Worm (Caenorhabditis elegans) whole organism, late embryonic: ENCODE results near the gene F49C5.5.

Experiments used
- C08G9.2 ChIP-seq: sonication (generic microtip); optimal IDR thresholded peaks from 2 replicates; lab custom pipeline; 2016; ENCODE audit warnings: mild to moderate bottlenecking, missing genetic modification characterization, moderate library complexity, missing compliant biosample characterization
- K02D7.2 ChIP-seq: sonication (generic microtip); optimal IDR thresholded peaks from 2 replicates; lab custom pipeline; 2017; ENCODE audit warnings: mild to moderate bottlenecking, missing genetic modification characterization, missing compliant biosample characterization
- ahr-1 ChIP-seq: sonication (generic microtip); optimal IDR thresholded peaks from 2 replicates; lab custom pipeline; 2016; ENCODE audit warnings: missing genetic modification characterization, missing compliant biosample characterization
- ama-1 ChIP-seq: fragments of 150-350 bp; optimal IDR thresholded peaks from 2 replicates; lab custom pipeline; 2014
- ceh-18 ChIP-seq: sonication (generic microtip); optimal IDR thresholded peaks from 2 replicates; lab custom pipeline; 2016; ENCODE audit warnings: missing genetic modification characterization, missing compliant biosample characterization
- ceh-19 ChIP-seq: fragments of 200-800 bp; sonication (Bioruptor generic); optimal IDR thresholded peaks from 2 replicates; lab custom pipeline; 2018; ENCODE audit warnings: mild to moderate bottlenecking, missing genetic modification characterization, missing compliant biosample characterization
- ceh-2 ChIP-seq: sonication (generic microtip); optimal IDR thresholded peaks from 2 replicates; lab custom pipeline; 2016; ENCODE audit warnings: missing genotype, missing genetic modification characterization, missing compliant biosample characterization
- ceh-22 ChIP-seq: sonication (generic microtip); optimal IDR thresholded peaks from 2 replicates; lab custom pipeline; 2017; ENCODE audit warnings: missing biosample characterization, missing genetic modification characterization
- ceh-24 ChIP-seq: sonication (generic microtip); optimal IDR thresholded peaks from 2 replicates; lab custom pipeline; 2016; ENCODE audit warnings: mild to moderate bottlenecking, missing genetic modification characterization, missing compliant biosample characterization
- ceh-31 ChIP-seq: sonication (generic microtip); optimal IDR thresholded peaks from 2 replicates; lab custom pipeline; 2016; ENCODE audit warnings: missing genetic modification characterization, missing compliant biosample characterization
- ceh-34 ChIP-seq: sonication (generic microtip); optimal IDR thresholded peaks from 2 replicates; lab custom pipeline; 2016; ENCODE audit warnings: mild to moderate bottlenecking, missing genetic modification characterization, missing compliant biosample characterization
- ceh-48 ChIP-seq: sonication (generic microtip); optimal IDR thresholded peaks from 2 replicates; lab custom pipeline; 2016; ENCODE audit warnings: missing genetic modification characterization, inconsistent platforms, missing compliant biosample characterization
- ceh-6 ChIP-seq: fragments of 200-800 bp; sonication (Bioruptor generic); optimal IDR thresholded peaks from 2 replicates; lab custom pipeline; 2018; ENCODE audit warnings: mild to moderate bottlenecking, missing genetic modification characterization, missing compliant biosample characterization
- ceh-9 ChIP-seq: sonication (generic microtip); optimal IDR thresholded peaks from 2 replicates; lab custom pipeline; 2016; ENCODE audit warnings: mild to moderate bottlenecking, missing genetic modification characterization, inconsistent platforms, missing compliant biosample characterization
- dmd-4 ChIP-seq: sonication (generic microtip); optimal IDR thresholded peaks from 2 replicates; lab custom pipeline; 2016; ENCODE audit warnings: borderline replicate concordance, missing genetic modification characterization, missing compliant biosample characterization
- dve-1 ChIP-seq: sonication (generic microtip); optimal IDR thresholded peaks from 2 replicates; lab custom pipeline; 2017; ENCODE audit warnings: antibody characterized with exemption, mild to moderate bottlenecking, missing genetic modification characterization, missing compliant biosample characterization
- ets-4 ChIP-seq: sonication (generic microtip); optimal IDR thresholded peaks from 2 replicates; lab custom pipeline; 2016; ENCODE audit warnings: missing genetic modification characterization, missing compliant biosample characterization
- eyg-1 ChIP-seq: sonication (generic microtip); optimal IDR thresholded peaks from 2 replicates; lab custom pipeline; 2016; ENCODE audit warnings: missing genotype, missing genetic modification characterization, missing compliant biosample characterization
- fkh-10 ChIP-seq: fragments of 150-350 bp; optimal IDR thresholded peaks from 2 replicates; lab custom pipeline; 2014; ENCODE audit warnings: missing biosample characterization, missing genetic modification reagents, missing genetic modification characterization
- fkh-6 ChIP-seq: sonication (generic microtip); optimal IDR thresholded peaks from 2 replicates; lab custom pipeline; 2016; ENCODE audit warnings: missing genetic modification characterization, missing compliant biosample characterization
- gmeb-2 ChIP-seq: sonication (generic microtip); optimal IDR thresholded peaks from 2 replicates; lab custom pipeline; 2016; ENCODE audit warnings: missing genetic modification characterization, inconsistent platforms, missing compliant biosample characterization
- hlh-15 ChIP-seq: sonication (generic microtip); optimal IDR thresholded peaks from 2 replicates; lab custom pipeline; 2016; ENCODE audit warnings: missing genetic modification characterization, missing compliant biosample characterization
- hlh-6 ChIP-seq: sonication (generic microtip); optimal IDR thresholded peaks from 2 replicates; lab custom pipeline; 2016; ENCODE audit warnings: missing genotype, missing genetic modification characterization, missing compliant biosample characterization
- nhr-11 ChIP-seq: fragments of 150-350 bp; optimal IDR thresholded peaks from 2 replicates; lab custom pipeline; 2014; ENCODE audit warnings: missing biosample characterization, missing genetic modification characterization
- nhr-232 ChIP-seq: sonication (generic microtip); optimal IDR thresholded peaks from 2 replicates; lab custom pipeline; 2016; ENCODE audit warnings: missing genetic modification characterization, missing compliant biosample characterization
- npax-4 ChIP-seq: sonication (generic microtip); optimal IDR thresholded peaks from 2 replicates; lab custom pipeline; 2016; ENCODE audit warnings: missing genetic modification characterization, missing compliant biosample characterization
- odd-2 ChIP-seq: sonication (generic microtip); optimal IDR thresholded peaks from 2 replicates; lab custom pipeline; 2017; ENCODE audit warnings: antibody characterized with exemption, mild to moderate bottlenecking, missing genetic modification characterization, missing compliant biosample characterization
- pat-9 ChIP-seq: fragments of 200-800 bp; sonication (Bioruptor generic); optimal IDR thresholded peaks from 2 replicates; lab custom pipeline; 2018; ENCODE audit warnings: mild to moderate bottlenecking, missing genetic modification characterization, moderate library complexity, missing compliant biosample characterization
- pax-1 ChIP-seq: fragments of 150-350 bp; optimal IDR thresholded peaks from 2 replicates; lab custom pipeline; 2014; ENCODE audit warnings: missing biosample characterization, missing genetic modification characterization
- pha-2 ChIP-seq: sonication (generic microtip); optimal IDR thresholded peaks from 2 replicates; lab custom pipeline; 2017; ENCODE audit warnings: mild to moderate bottlenecking, missing genetic modification characterization, missing compliant biosample characterization
- pqm-1 ChIP-seq: sonication (generic microtip); optimal IDR thresholded peaks from 2 replicates; lab custom pipeline; 2016; ENCODE audit warnings: missing genetic modification characterization, missing compliant biosample characterization
- rnt-1 ChIP-seq: sonication (generic microtip); optimal IDR thresholded peaks from 2 replicates; lab custom pipeline; 2016; ENCODE audit warnings: missing genetic modification characterization, missing compliant biosample characterization
- sdc-2 ChIP-seq: sonication (generic microtip); optimal IDR thresholded peaks from 2 replicates; lab custom pipeline; 2016; ENCODE audit warnings: missing genotype, missing genetic modification characterization, missing compliant biosample characterization
- sox-2 ChIP-seq: fragments of 200-800 bp; sonication (Bioruptor generic); IDR thresholded peaks from 2 replicates; pipeline ENCODE4 v1.3.6; 2022; ENCODE audit warnings: missing genetic modification reagents, missing genetic modification characterization, missing compliant biosample characterization
- tbx-2 ChIP-seq: sonication (generic microtip); optimal IDR thresholded peaks from 2 replicates; lab custom pipeline; 2016; ENCODE audit warnings: missing genetic modification characterization, missing compliant biosample characterization
- ttx-3 ChIP-seq: sonication (generic microtip); optimal IDR thresholded peaks from 2 replicates; lab custom pipeline; 2016; ENCODE audit warnings: missing genetic modification reagents, missing genetic modification characterization, missing compliant biosample characterization
- unc-3 ChIP-seq, 2 experiments: fragments of 200-800 bp in 1 of 2; sonication (Bioruptor generic) in 1 of 2; sonication (generic microtip) in 1 of 2; conservative IDR thresholded peaks in 1 of 2; optimal IDR thresholded peaks in 1 of 2; 2 replicates each; pipeline versions ENCODE4 v1.3.6 to Lab custom; 2016 to 2022; ENCODE audit warnings: missing compliant biosample characterization in 2 of 2, missing genetic modification characterization in 2 of 2, missing genetic modification reagents in 1 of 2
- unc-42 ChIP-seq: sonication (generic microtip); optimal IDR thresholded peaks from 2 replicates; lab custom pipeline; 2016; ENCODE audit warnings: missing genotype, missing genetic modification characterization, missing compliant biosample characterization
- unc-86 ChIP-seq: sonication (generic microtip); optimal IDR thresholded peaks from 2 replicates; lab custom pipeline; 2016; ENCODE audit warnings: missing genetic modification characterization, missing compliant biosample characterization
- zip-5 ChIP-seq: sonication (generic microtip); optimal IDR thresholded peaks from 2 replicates; lab custom pipeline; 2016; ENCODE audit warnings: missing genetic modification characterization, missing compliant biosample characterization

The F49C5.5 gene

ce11 chrII:12560210-12560609 lies 13.9 kb upstream of the F49C5.5 start, which contains the start of gene F49C5.12:
TSS of gene F49C5.12 (minus strand) at chrII:12560310.
- no peak for TF ChIP-seq rnt-1 (tag; lab: Kevin White, UChicago)
- no peak for TF ChIP-seq fkh-6 (tag; lab: Kevin White, UChicago)
- no peak for TF ChIP-seq unc-86 (tag; lab: Kevin White, UChicago)
- TF ChIP-seq tbx-2: no peak
- no peak for TF ChIP-seq C08G9.2 (tag; lab: Kevin White, UChicago)
- no peak for TF ChIP-seq unc-42 (tag; lab: Kevin White, UChicago)
- TF ChIP-seq fkh-10 (GFP tag; lab: Kevin White, UChicago): no peak
- TF ChIP-seq pqm-1 (tag; lab: Kevin White, UChicago): no peak
- TF ChIP-seq nhr-11 (tag; lab: Kevin White, UChicago): no peak
- TF ChIP-seq ceh-31 (tag; lab: Kevin White, UChicago): no peak
- TF ChIP-seq ama-1 (lab: Kevin White, UChicago): no peak
- TF ChIP-seq ets-4 (tag; lab: Kevin White, UChicago): no peak
- TF ChIP-seq sox-2 (GFP tag; lab: Robert Waterston, UW): no peak
- no peak for TF ChIP-seq zip-5
- no peak for TF ChIP-seq hlh-6 (tag; lab: Kevin White, UChicago)

ce11 chrII:12555579-12555978 lies 9.3 kb upstream of the F49C5.5 start, which contains the start of gene F49C5.11:
TSS of gene F49C5.11 (plus strand) at chrII:12555879.
- TF ChIP-seq ama-1 (lab: Kevin White, UChicago) (no peak), ceh-34 (no peak), odd-2 (tag; lab: Kevin White, UChicago) (no peak), sox-2 (GFP tag; lab: Robert Waterston, UW) (no peak), fkh-6 (tag; lab: Kevin White, UChicago) (no peak), pqm-1 (tag; lab: Kevin White, UChicago) (no peak), ceh-6 (GFP tag; lab: Kevin White, UChicago) (no peak), nhr-232 (no peak), unc-86 (tag; lab: Kevin White, UChicago) (no peak), ttx-3 (tag; lab: Kevin White, UChicago) (no peak), dve-1 (tag; lab: Kevin White, UChicago) (no peak), dmd-4 (tag; lab: Kevin White, UChicago) (no peak), ceh-18 (tag; lab: Kevin White, UChicago) (no peak), ceh-48 (tag; lab: Kevin White, UChicago) (no peak), ceh-19 (GFP tag; lab: Kevin White, UChicago) (no peak)

ce11 chrII:12550940-12551339 lies 4.6 kb upstream of the F49C5.5 start:
- TF ChIP-seq ceh-2 (tag; lab: Kevin White, UChicago): no peak
- peak; percentile 97 for TF ChIP-seq sdc-2 (tag; lab: Kevin White, UChicago)

- no peak for TF ChIP-seq ahr-1 (tag; lab: Kevin White, UChicago)
- no peak for TF ChIP-seq unc-86 (tag; lab: Kevin White, UChicago)
- TF ChIP-seq pax-1 (tag; lab: Kevin White, UChicago): no peak
- no peak for TF ChIP-seq pat-9 (tag; lab: Kevin White, UChicago)
- TF ChIP-seq sdc-2 (tag; lab: Kevin White, UChicago): no peak
- no peak for TF ChIP-seq rnt-1 (tag; lab: Kevin White, UChicago)
- TF ChIP-seq ceh-9 (tag; lab: Kevin White, UChicago): no peak
- TF ChIP-seq npax-4 (tag; lab: Kevin White, UChicago): no peak
- no peak for TF ChIP-seq unc-3 (GFP tag; conservative IDR thresholded peaks at IDR 0.05; lab: Robert Waterston, UW)
- TF ChIP-seq unc-3 (tag; optimal IDR thresholded peaks at IDR 0.05; lab: Kevin White, UChicago): no peak
- TF ChIP-seq ceh-19 (GFP tag; lab: Kevin White, UChicago): no peak
- no peak for TF ChIP-seq hlh-15
- no peak for TF ChIP-seq ceh-24 (tag; lab: Kevin White, UChicago)
- no peak for TF ChIP-seq ama-1 (lab: Kevin White, UChicago)
- no peak for TF ChIP-seq pha-2 (tag; lab: Kevin White, UChicago)
- no peak for TF ChIP-seq ceh-22 (tag; lab: Kevin White, UChicago)
- no peak for TF ChIP-seq gmeb-2 (tag; lab: Kevin White, UChicago)
- no peak for TF ChIP-seq K02D7.2 (tag; lab: Kevin White, UChicago)
- TF ChIP-seq eyg-1 (tag; lab: Kevin White, UChicago): no peak
- no peak for TF ChIP-seq odd-2 (tag; lab: Kevin White, UChicago)
Observed at ce11 chrII:12549613-12550012, 3.3 kb upstream of the F49C5.5 start.
